Fruit fly (Drosophila melanogaster): Measurements from ENCODE around the gene CG8132.

The CG8132 gene

dm6 chr3R:9434543-9435407 lies 33.5 kb downstream of the CG8132 start (continued):
- TF ChIP-seq wek (GFP tag; optimal IDR thresholded peaks at IDR 0.05) = no peak
- peak; percentile 52 for TF ChIP-seq CG16815 (GFP tag; optimal IDR thresholded peaks at IDR 0.05)
- TF ChIP-seq CG2199 (GFP tag; IDR thresholded peaks at IDR 0.05) = peak; percentile 50; the same call in 1 of the 3 replicates
- TF ChIP-seq gfzf (GFP tag; optimal IDR thresholded peaks at IDR 0.05) = no peak
- peak; percentile 89 for TF ChIP-seq lab (GFP tag; optimal IDR thresholded peaks at IDR 0.05)
- TF ChIP-seq lilli (GFP tag; optimal IDR thresholded peaks at IDR 0.05) = peak; percentile 86
- peak; percentile 67 for TF ChIP-seq eyg (GFP tag; optimal IDR thresholded peaks at IDR 0.05)
- TF ChIP-seq CG13775 (GFP tag; optimal IDR thresholded peaks at IDR 0.05) = peak; percentile 76
- peak; percentile 44 for TF ChIP-seq CG3163 (GFP tag; optimal IDR thresholded peaks at IDR 0.05)
- TF ChIP-seq CG12236 (GFP tag; optimal IDR thresholded peaks at IDR 0.05) = peak; percentile 68
- peak; percentile 53; the same call in 1 of the 3 replicates for TF ChIP-seq jigr1 (GFP tag; IDR thresholded peaks at IDR 0.05)
- peak; percentile 94 for TF ChIP-seq seq (GFP tag; IDR thresholded peaks at IDR 0.05)
- peak in 1 of 2 experiments; percentile 67 for TF ChIP-seq Hr78 (GFP tag; optimal IDR thresholded peaks at IDR 0.05)
- peak; percentile 69 for TF ChIP-seq peb (GFP tag; IDR thresholded peaks at IDR 0.05)
- peak; percentile 74 for TF ChIP-seq tin (GFP tag; optimal IDR thresholded peaks at IDR 0.05)
- peak; percentile 54; the same call in 1 of the 2 replicates for TF ChIP-seq MBD-R2 (GFP tag; IDR thresholded peaks at IDR 0.05)
- TF ChIP-seq CG8924 (tag; optimal IDR thresholded peaks at IDR 0.05) = peak; percentile 91
- no peak for TF ChIP-seq CG8765 (GFP tag; IDR thresholded peaks at IDR 0.05)
- TF ChIP-seq ase (GFP tag; IDR thresholded peaks at IDR 0.05) = peak; percentile 89
- peak; percentile 77 for TF ChIP-seq CG4730 (GFP tag; IDR thresholded peaks at IDR 0.05)
- peak; percentile 75 for TF ChIP-seq salm (tag; optimal IDR thresholded peaks at IDR 0.05)
- peak; percentile 41 for TF ChIP-seq en (GFP tag; optimal IDR thresholded peaks at IDR 0.05)
- peak; percentile 65 for TF ChIP-seq her (GFP tag; optimal IDR thresholded peaks at IDR 0.05)
- TF ChIP-seq HLH3B (GFP tag; IDR thresholded peaks at IDR 0.05) = peak; percentile 73
- TF ChIP-seq B-H1 (GFP tag; IDR thresholded peaks at IDR 0.05) = peak; percentile 88; the same call in 2 of the 3 replicates
- TF ChIP-seq C15 (GFP tag; IDR thresholded peaks at IDR 0.05) = peak; percentile 75; the same call in 2 of the 3 replicates
- peak; percentile 56 for TF ChIP-seq kah (GFP tag; optimal IDR thresholded peaks at IDR 0.05)
- peak; percentile 89 for TF ChIP-seq CG34422 (GFP tag; IDR thresholded peaks at IDR 0.05)
- TF ChIP-seq hkb (optimal IDR thresholded peaks at IDR 0.05) = no peak
- peak; percentile 91 for TF ChIP-seq hkb (GFP tag; IDR thresholded peaks at IDR 0.05)
- TF ChIP-seq CG3838 (GFP tag; optimal IDR thresholded peaks at IDR 0.05) = peak; percentile 38
- TF ChIP-seq unc-4 (GFP tag; IDR thresholded peaks at IDR 0.05; ENCODE audit: partially characterized antibody) = no peak
- no peak for TF ChIP-seq Doc2 (GFP tag; IDR thresholded peaks at IDR 0.05)
- TF ChIP-seq scrt (GFP tag; optimal IDR thresholded peaks at IDR 0.05) = peak; percentile 81
- peak; percentile 89 for TF ChIP-seq CG31441 (GFP tag; IDR thresholded peaks at IDR 0.05)
- peak; percentile 68 for TF ChIP-seq ara (GFP tag; IDR thresholded peaks at IDR 0.05)
- peak; percentile 92 for TF ChIP-seq CG15269 (tag; optimal IDR thresholded peaks at IDR 0.05)
- TF ChIP-seq CG7556 (GFP tag; optimal IDR thresholded peaks at IDR 0.05) = peak; percentile 90
- TF ChIP-seq nmo (GFP tag; optimal IDR thresholded peaks at IDR 0.05) = peak; percentile 88
- TF ChIP-seq Awh (GFP tag; IDR thresholded peaks at IDR 0.05) = peak; percentile 85
- TF ChIP-seq nerfin-1 (tag; optimal IDR thresholded peaks at IDR 0.05) = peak; percentile 76
- TF ChIP-seq CG4820 (GFP tag; optimal IDR thresholded peaks at IDR 0.05) = peak; percentile 82
- TF ChIP-seq gem (tag; optimal IDR thresholded peaks at IDR 0.05) = peak; percentile 94
- TF ChIP-seq Blimp-1 (GFP tag; optimal IDR thresholded peaks at IDR 0.05) = peak; percentile 85
- peak; percentile 84 for TF ChIP-seq NfI (GFP tag; optimal IDR thresholded peaks at IDR 0.05)
- TF ChIP-seq Usf (GFP tag; optimal IDR thresholded peaks at IDR 0.05) = peak; percentile 49
- TF ChIP-seq tio (GFP tag; optimal IDR thresholded peaks at IDR 0.05) = peak; percentile 70
- no peak for TF ChIP-seq HLH4C (GFP tag; IDR thresholded peaks at IDR 0.05; ENCODE audit: partially characterized antibody)
- no peak for TF ChIP-seq fd102C (GFP tag; optimal IDR thresholded peaks at IDR 0.05)
